Fruit fly (Drosophila melanogaster) whole organism, embryonic: ENCODE data around the gene foxo.

ENCODE experiments used
- Atf-2 ChIP-seq: fragments of 200-800 bp; sonication (Bioruptor generic); optimal IDR thresholded peaks from 2 replicates; lab custom pipeline; 2016; ENCODE audit warnings: missing biosample characterization, missing genetic modification characterization
- CG10462 ChIP-seq: fragments of 200-800 bp; sonication (Bioruptor generic); optimal IDR thresholded peaks from 2 replicates; lab custom pipeline; 2016; ENCODE audit warnings: missing biosample characterization, missing genetic modification characterization
- CG13775 ChIP-seq: fragments of 200-800 bp; sonication (Bioruptor generic); optimal IDR thresholded peaks from 3 replicates; lab custom pipeline; 2017; ENCODE audit warnings: missing biosample characterization, mild to moderate bottlenecking, missing genetic modification characterization
- CG1647 ChIP-seq: fragments of 200-800 bp; sonication (Bioruptor generic); optimal IDR thresholded peaks from 3 replicates; lab custom pipeline; 2016; ENCODE audit warnings: missing biosample characterization, missing genetic modification characterization
- CG16813 ChIP-seq: fragments of 200-800 bp; sonication (Bioruptor generic); IDR thresholded peaks from 3 replicates; pipeline ENCODE4 v1.3.6; 2022; ENCODE audit warnings: missing biosample characterization, missing genetic modification characterization; ENCODE audit not compliant: partially characterized antibody
- CG17328 ChIP-seq: fragments of 200-800 bp; sonication (Bioruptor generic); IDR thresholded peaks from 2 replicates; pipeline ENCODE4 v1.3.6; 2022; ENCODE audit warnings: missing biosample characterization, missing genetic modification characterization
- CG17385 ChIP-seq: fragments of 200-800 bp; sonication (Bioruptor generic); optimal IDR thresholded peaks from 3 replicates; lab custom pipeline; 2018; ENCODE audit warnings: missing biosample characterization, mild to moderate bottlenecking, missing genetic modification characterization
- CG17568 ChIP-seq: fragments of 200-800 bp; sonication (Bioruptor generic); optimal IDR thresholded peaks from 2 replicates; lab custom pipeline; 2018; ENCODE audit warnings: missing biosample characterization, mild to moderate bottlenecking, missing genetic modification characterization, moderate library complexity
- CG30020 ChIP-seq: fragments of 200-800 bp; optimal IDR thresholded peaks from 2 replicates; lab custom pipeline; 2019; ENCODE audit warnings: missing biosample characterization, mild to moderate bottlenecking, missing genetic modification characterization, moderate library complexity
- CG3163 ChIP-seq: fragments of 200-800 bp; sonication (Bioruptor generic); optimal IDR thresholded peaks from 3 replicates; lab custom pipeline; 2016; ENCODE audit warnings: missing biosample characterization, missing genetic modification characterization
- CG33213 ChIP-seq: fragments of 200-800 bp; sonication (Bioruptor generic); optimal IDR thresholded peaks from 3 replicates; lab custom pipeline; 2016; ENCODE audit warnings: missing biosample characterization, missing genetic modification characterization
- CG34224 ChIP-seq: fragments of 200-800 bp; sonication (Bioruptor generic); IDR thresholded peaks from 3 replicates; pipeline ENCODE4 v1.3.6; 2022; ENCODE audit warnings: missing biosample characterization, missing genetic modification characterization; ENCODE audit not compliant: partially characterized antibody
- CG34376 ChIP-seq: fragments of 200-800 bp; sonication (Bioruptor generic); optimal IDR thresholded peaks from 2 replicates; lab custom pipeline; 2018; ENCODE audit warnings: missing biosample characterization, mild to moderate bottlenecking, missing genetic modification characterization
- CG4360 ChIP-seq: fragments of 200-800 bp; sonication (Bioruptor generic); IDR thresholded peaks from 2 replicates; pipeline ENCODE4 v1.3.6; 2022; ENCODE audit warnings: missing biosample characterization, missing genetic modification characterization
- CG43689 ChIP-seq: fragments of 200-800 bp; sonication (Bioruptor generic); IDR thresholded peaks from 2 replicates; pipeline ENCODE4 v1.3.6; 2022; ENCODE audit warnings: missing biosample characterization, missing genetic modification characterization
- CG4617 ChIP-seq: fragments of 200-800 bp; sonication (Bioruptor generic); optimal IDR thresholded peaks from 3 replicates; lab custom pipeline; 2016; ENCODE audit warnings: missing biosample characterization, missing genetic modification characterization, borderline replicate concordance
- CG6683 ChIP-seq: fragments of 200-800 bp; sonication (Bioruptor generic); optimal IDR thresholded peaks from 2 replicates; lab custom pipeline; 2017; ENCODE audit warnings: missing biosample characterization, mild to moderate bottlenecking, missing genetic modification characterization, missing genetic modification reagents
- CG8924 ChIP-seq: fragments of 200-800 bp; optimal IDR thresholded peaks from 3 replicates; lab custom pipeline; 2019; ENCODE audit warnings: missing biosample characterization, mild to moderate bottlenecking, missing genetic modification characterization, moderate library complexity
- Chrac-16 ChIP-seq: fragments of 200-800 bp; sonication (Bioruptor generic); optimal IDR thresholded peaks from 3 replicates; lab custom pipeline; 2016; ENCODE audit warnings: missing biosample characterization, missing genetic modification characterization
- Doc2 ChIP-seq: fragments of 200-800 bp; sonication (Bioruptor generic); IDR thresholded peaks from 2 replicates; pipeline ENCODE4 v1.3.6; 2022; ENCODE audit warnings: missing biosample characterization, missing genetic modification characterization
- Eip74EF ChIP-seq, 2 experiments: fragments of 200-800 bp in 1 of 2; fragments of >200 bp in 1 of 2; sonication (Bioruptor generic) in 1 of 2; optimal IDR thresholded peaks; 2 replicates each; lab custom pipeline; 2017 to 2019; ENCODE audit warnings: missing biosample characterization in 2 of 2, missing genetic modification characterization in 2 of 2, mild to moderate bottlenecking in 1 of 2, moderate library complexity in 1 of 2
- Ets65A ChIP-seq: fragments of 200-800 bp; sonication (Bioruptor generic); peaks from one replicate; lab custom pipeline; 2016; ENCODE audit warnings: missing biosample characterization, missing genetic modification characterization
- Ets97D ChIP-seq: fragments of 200-800 bp; sonication (Bioruptor generic); optimal IDR thresholded peaks from 3 replicates; lab custom pipeline; 2016; ENCODE audit warnings: missing biosample characterization, missing genetic modification characterization
- HHEX ChIP-seq: fragments of 200-800 bp; sonication (Bioruptor generic); optimal IDR thresholded peaks from 3 replicates; lab custom pipeline; 2017; ENCODE audit warnings: missing biosample characterization, mild to moderate bottlenecking, missing genetic modification characterization, missing genetic modification reagents
- Hmr ChIP-seq: fragments of 200-800 bp; sonication (Bioruptor generic); optimal IDR thresholded peaks from 3 replicates; lab custom pipeline; 2017; ENCODE audit warnings: mild to moderate bottlenecking, missing biosample characterization, missing genetic modification reagents, missing genetic modification characterization
- Max ChIP-seq: fragments of 200-800 bp; sonication (Bioruptor generic); optimal IDR thresholded peaks from 2 replicates; lab custom pipeline; 2016; ENCODE audit warnings: missing biosample characterization, mild to moderate bottlenecking, missing genetic modification characterization
- Meics ChIP-seq: fragments of 200-800 bp; sonication (Bioruptor generic); optimal IDR thresholded peaks from 2 replicates; lab custom pipeline; 2017; ENCODE audit warnings: missing biosample characterization, mild to moderate bottlenecking, missing genetic modification characterization
- Mes4 ChIP-seq: fragments of 200-800 bp; sonication (Bioruptor generic); optimal IDR thresholded peaks from 2 replicates; lab custom pipeline; 2016; ENCODE audit warnings: missing biosample characterization, missing genetic modification characterization
- Ptx1 ChIP-seq: fragments of 200-800 bp; sonication (Bioruptor generic); IDR thresholded peaks from 2 replicates; pipeline ENCODE4 v1.3.6; 2022; ENCODE audit warnings: missing biosample characterization, missing genetic modification characterization
- Vsx1 ChIP-seq: fragments of 200-800 bp; sonication (Bioruptor generic); optimal IDR thresholded peaks from 2 replicates; lab custom pipeline; 2017; ENCODE audit warnings: missing biosample characterization, mild to moderate bottlenecking, missing genetic modification characterization, missing genetic modification reagents
- ara ChIP-seq: fragments of 200-800 bp; sonication (Bioruptor generic); IDR thresholded peaks from 2 replicates; pipeline ENCODE4 v1.3.6; 2022; ENCODE audit warnings: missing biosample characterization, missing genetic modification characterization
- emc ChIP-seq: fragments of 200-800 bp; sonication (Bioruptor generic); optimal IDR thresholded peaks from 2 replicates; lab custom pipeline; 2016; ENCODE audit warnings: missing biosample characterization, missing genetic modification characterization
- ewg ChIP-seq: fragments of 200-800 bp; sonication (Bioruptor generic); optimal IDR thresholded peaks from 3 replicates; lab custom pipeline; 2017; ENCODE audit warnings: mild to moderate bottlenecking, missing biosample characterization, missing genetic modification reagents, missing genetic modification characterization
- ftz-f1 ChIP-seq: fragments of 200-800 bp; sonication (Bioruptor generic); optimal IDR thresholded peaks from 2 replicates; lab custom pipeline; 2016; ENCODE audit warnings: missing biosample characterization, missing genetic modification characterization
- gem ChIP-seq: fragments of 200-800 bp; sonication (Bioruptor generic); optimal IDR thresholded peaks from 2 replicates; lab custom pipeline; 2019; ENCODE audit warnings: missing biosample characterization, mild to moderate bottlenecking, missing genetic modification characterization, moderate library complexity
- hbn ChIP-seq: fragments of 200-800 bp; sonication (Bioruptor generic); IDR thresholded peaks from 2 replicates; pipeline ENCODE4 v1.3.6; 2022; ENCODE audit warnings: missing biosample characterization, missing genetic modification characterization; ENCODE audit not compliant: partially characterized antibody
- lab ChIP-seq: fragments of 200-800 bp; sonication (Bioruptor generic); optimal IDR thresholded peaks from 3 replicates; lab custom pipeline; 2017; ENCODE audit warnings: missing biosample characterization, missing genetic modification characterization, mild to moderate bottlenecking, moderate library complexity, missing genetic modification reagents
- lmd ChIP-seq: fragments of 200-800 bp; sonication (Bioruptor generic); IDR thresholded peaks from 2 replicates; pipeline ENCODE4 v1.3.6; 2022; ENCODE audit warnings: missing biosample characterization, missing genetic modification characterization
- pb ChIP-seq: fragments of 200-800 bp; sonication (Bioruptor generic); optimal IDR thresholded peaks from 3 replicates; lab custom pipeline; 2016; ENCODE audit warnings: missing biosample characterization, missing genetic modification characterization
- prd ChIP-seq, 3 experiments: fragments of >200 bp in 2 of 3; fragments of 200-800 bp in 1 of 3; sonication (Bioruptor generic) in 1 of 3; optimal IDR thresholded peaks in 2 of 3; IDR thresholded peaks in 1 of 3; 2 replicates in 2 of 3; 3 replicates in 1 of 3; pipeline versions ENCODE4 v1.3.6 to Lab custom; 2017 to 2022; ENCODE audit warnings: missing biosample characterization in 1 of 3, missing genetic modification characterization in 1 of 3
- ranshi ChIP-seq: fragments of 200-800 bp; sonication (Bioruptor generic); IDR thresholded peaks from 2 replicates; pipeline ENCODE4 v1.3.6; 2022; ENCODE audit warnings: missing biosample characterization, missing genetic modification characterization
- row ChIP-seq: fragments of 200-800 bp; sonication (Bioruptor generic); IDR thresholded peaks from 3 replicates; pipeline ENCODE4 v1.3.6; 2022; ENCODE audit warnings: missing biosample characterization, missing genetic modification characterization
- sqz ChIP-seq: fragments of 200-800 bp; sonication (Bioruptor generic); optimal IDR thresholded peaks from 3 replicates; lab custom pipeline; 2018; ENCODE audit warnings: missing biosample characterization, mild to moderate bottlenecking, missing genetic modification characterization
- sr ChIP-seq: fragments of 200-800 bp; sonication (Bioruptor generic); IDR thresholded peaks from 3 replicates; pipeline ENCODE4 v1.3.6; 2022; ENCODE audit warnings: missing biosample characterization, missing genetic modification characterization
- tio ChIP-seq: fragments of 200-800 bp; sonication (Bioruptor generic); optimal IDR thresholded peaks from 2 replicates; lab custom pipeline; 2017; ENCODE audit warnings: missing biosample characterization, missing genetic modification characterization, inconsistent platforms
- tna ChIP-seq: fragments of 200-800 bp; sonication (Bioruptor generic); IDR thresholded peaks from 2 replicates; pipeline ENCODE4 v1.3.6; 2022; ENCODE audit warnings: missing biosample characterization, missing genetic modification characterization; ENCODE audit not compliant: partially characterized antibody
- unpg ChIP-seq: fragments of 200-800 bp; sonication (Bioruptor generic); optimal IDR thresholded peaks from 3 replicates; lab custom pipeline; 2018; ENCODE audit warnings: missing biosample characterization, mild to moderate bottlenecking, missing genetic modification characterization, moderate library complexity
- usp ChIP-seq: fragments of >200 bp; optimal IDR thresholded peaks from 2 replicates; lab custom pipeline; 2017; ENCODE audit warnings: missing biosample characterization, missing genetic modification characterization

The foxo gene

dm6 chr3R:14056320-14057053, at the start of gene foxo (continued):
- no peak for TF ChIP-seq Atf-2 (GFP tag; lab: Kevin White, UChicago)
- peak; percentile 93 for TF ChIP-seq gem
- peak; percentile 86 for TF ChIP-seq CG17385 (GFP tag; lab: Kevin White, UChicago)
- peak; percentile 38 for TF ChIP-seq CG17568 (GFP tag; lab: Kevin White, UChicago)
- TF ChIP-seq CG6683 (GFP tag; lab: Kevin White, UChicago) = peak; percentile 78
- TF ChIP-seq Max (GFP tag; lab: Kevin White, UChicago) = peak; percentile 8
- 0 out of 2 replicates have a peak, but pooled peaks have one; percentile 49 for TF ChIP-seq CG17328 (GFP tag; lab: Robert Waterston, UW)
- TF ChIP-seq emc (GFP tag; lab: Kevin White, UChicago) = no peak
- TF ChIP-seq CG4617 = no peak
- peak; percentile 46 for TF ChIP-seq CG10462
- peak; percentile 69 for TF ChIP-seq row
- peak; percentile 94 for TF ChIP-seq CG8924
- TF ChIP-seq Ets65A = peak; percentile 85
- peak; percentile 59 for TF ChIP-seq Chrac-16 (GFP tag; lab: Kevin White, UChicago)
- TF ChIP-seq Meics = peak; percentile 93
- peak; percentile 42 for TF ChIP-seq Mes4 (GFP tag; lab: Kevin White, UChicago)
- TF ChIP-seq CG16813 (GFP tag; lab: Robert Waterston, UW) = no peak
- peak; percentile 53; the same call in 1 of the 2 replicates for TF ChIP-seq CG43689 (GFP tag; lab: Robert Waterston, UW)
- peak; percentile 72 for TF ChIP-seq ewg (GFP tag; lab: Kevin White, UChicago)
- TF ChIP-seq Eip74EF (GFP tag; optimal IDR thresholded peaks at IDR 0.05; lab: Kevin White, UChicago) = peak in 1 of 2 experiments; percentile 92
- TF ChIP-seq Vsx1 (GFP tag; lab: Kevin White, UChicago) = peak; percentile 73
- TF ChIP-seq pb (GFP tag; lab: Kevin White, UChicago) = no peak
- peak; percentile 42; the same call in 1 of the 2 replicates for TF ChIP-seq Ptx1 (GFP tag; lab: Robert Waterston, UW)
- peak; percentile 90 for TF ChIP-seq Hmr (GFP tag; lab: Kevin White, UChicago)
- TF ChIP-seq ara (GFP tag; lab: Robert Waterston, UW) = peak; percentile 29
- no peak for TF ChIP-seq hbn
- TF ChIP-seq tio (GFP tag; lab: Kevin White, UChicago) = peak; percentile 70
- 0 out of 2 replicates have a peak, but pooled peaks have one; percentile 48 for TF ChIP-seq ranshi (GFP tag; lab: Robert Waterston, UW)
- peak; percentile 62 for TF ChIP-seq sqz
- peak; percentile 58 for TF ChIP-seq CG30020 (tag; lab: Kevin White, UChicago)
- TF ChIP-seq CG13775 = peak; percentile 82
- TF ChIP-seq CG3163 (GFP tag; lab: Kevin White, UChicago) = peak; percentile 83
- TF ChIP-seq CG1647 (GFP tag; lab: Kevin White, UChicago) = no peak
- no peak for TF ChIP-seq prd (optimal IDR thresholded peaks at IDR 0.05; lab: Kevin White, UChicago)
- TF ChIP-seq prd (GFP tag; IDR thresholded peaks at IDR 0.05; lab: Robert Waterston, UW) = peak; percentile 61
- no peak for TF ChIP-seq sr
- peak; percentile 18; the same call in 2 of the 3 replicates for TF ChIP-seq CG34224 (GFP tag; lab: Robert Waterston, UW)
- no peak for TF ChIP-seq CG33213 (GFP tag; lab: Kevin White, UChicago)
- TF ChIP-seq unpg (GFP tag; lab: Kevin White, UChicago) = peak; percentile 79
- TF ChIP-seq CG4360 (GFP tag; lab: Robert Waterston, UW) = no peak
- peak; percentile 89 for TF ChIP-seq HHEX (GFP tag; lab: Kevin White, UChicago)
- TF ChIP-seq usp (GFP tag; lab: Kevin White, UChicago) = no peak
- peak; percentile 84 for TF ChIP-seq lab (GFP tag; lab: Kevin White, UChicago)
- TF ChIP-seq ftz-f1 (GFP tag; lab: Kevin White, UChicago) = peak; percentile 76
- peak; percentile 34; the same call in 1 of the 2 replicates for TF ChIP-seq tna (GFP tag; lab: Robert Waterston, UW)
- TF ChIP-seq Doc2 (GFP tag; lab: Robert Waterston, UW) = no peak
- TF ChIP-seq lmd (GFP tag; lab: Robert Waterston, UW) = peak; percentile 69; the same call in 1 of the 2 replicates
- no peak for TF ChIP-seq Ets97D (GFP tag; lab: Kevin White, UChicago)
- TF ChIP-seq CG34376 (GFP tag; lab: Kevin White, UChicago) = peak; percentile 3
